Worm (Caenorhabditis elegans): ENCODE measurements around the gene ilys-2.

ilys-2 gene

ce11 chrIV:2497615-2498183 lies 30.2 kb downstream of the ilys-2 start, which contains the start of gene Y69A2AR.16:
Gene Y69A2AR.16, plus strand, starts transcription at chrIV:2497803.
- TF ChIP-seq tbx-37 (GFP tag; conservative IDR thresholded peaks at IDR 0.05) = no peak
- TF ChIP-seq scrt-1 (GFP tag; IDR thresholded peaks at IDR 0.05) = no peak

- TF ChIP-seq B0310.2 (tag; optimal IDR thresholded peaks at IDR 0.05) (no peak), ceh-13 (GFP tag; optimal IDR thresholded peaks at IDR 0.05) (no peak), ets-7 (tag; optimal IDR thresholded peaks at IDR 0.05) (no peak), ceh-36 (tag; optimal IDR thresholded peaks at IDR 0.05) (no peak), pes-1 (GFP tag; IDR thresholded peaks at IDR 0.05) (no peak), tra-4 (tag; optimal IDR thresholded peaks at IDR 0.05) (no peak), hmg-4 (GFP tag; optimal IDR thresholded peaks at IDR 0.05) (no peak), sea-1 (GFP tag; conservative IDR thresholded peaks at IDR 0.05) (no peak), flt-1 (GFP tag; IDR thresholded peaks at IDR 0.05) (no peak), F13C5.2 (tag; optimal IDR thresholded peaks at IDR 0.05) (no peak), aly-1 (tag; optimal IDR thresholded peaks at IDR 0.05) (no peak), tbx-37 (GFP tag; conservative IDR thresholded peaks at IDR 0.05) (no peak), hnd-1 (tag; optimal IDR thresholded peaks at IDR 0.05) (no peak), tbx-11 (GFP tag; IDR thresholded peaks at IDR 0.05) (no peak), scrt-1 (GFP tag; IDR thresholded peaks at IDR 0.05) (no peak), ama-1 (optimal IDR thresholded peaks at IDR 0.05) (no peak)
These were observed 40.3 kb downstream of the ilys-2 start, which contains the start of gene Y69A2AR.22 for ce11 chrIV:2507824-2508223. Gene Y69A2AR.22, minus strand, starts transcription at chrIV:2507924.
